Worm (Caenorhabditis elegans) whole organism, L2 larva: ENCODE measurements around the gene C50F4.12.

ENCODE experiments used
- F13H6.1 ChIP-seq: sonication (generic microtip); optimal IDR thresholded peaks from 2 replicates; lab custom pipeline; 2016; ENCODE audit warnings: missing genetic modification characterization, missing compliant biosample characterization
- alr-1 ChIP-seq: fragments of 150-350 bp; optimal IDR thresholded peaks from 2 replicates; lab custom pipeline; 2014; ENCODE audit warnings: missing biosample characterization, missing genetic modification characterization
- elt-3 ChIP-seq: sonication (generic microtip); optimal IDR thresholded peaks from 2 replicates; lab custom pipeline; 2017; ENCODE audit warnings: missing biosample characterization, missing genetic modification characterization
- nhr-10 ChIP-seq: sonication (generic microtip); optimal IDR thresholded peaks from 2 replicates; lab custom pipeline; 2017; ENCODE audit warnings: missing biosample characterization, missing genetic modification characterization
- nhr-237 ChIP-seq: fragments of 150-350 bp; optimal IDR thresholded peaks from 2 replicates; lab custom pipeline; 2014; ENCODE audit warnings: missing biosample characterization, missing genetic modification characterization
- unc-62 ChIP-seq: fragments of 150-350 bp; optimal IDR thresholded peaks from 2 replicates; lab custom pipeline; 2014; ENCODE audit warnings: missing biosample characterization, missing genetic modification reagents, missing genetic modification characterization
- ztf-1 ChIP-seq: fragments of 200-800 bp; sonication (Bioruptor generic); conservative IDR thresholded peaks from 2 replicates; pipeline ENCODE4 v1.3.6; 2022; ENCODE audit warnings: missing genetic modification characterization, missing compliant biosample characterization

DNA sequence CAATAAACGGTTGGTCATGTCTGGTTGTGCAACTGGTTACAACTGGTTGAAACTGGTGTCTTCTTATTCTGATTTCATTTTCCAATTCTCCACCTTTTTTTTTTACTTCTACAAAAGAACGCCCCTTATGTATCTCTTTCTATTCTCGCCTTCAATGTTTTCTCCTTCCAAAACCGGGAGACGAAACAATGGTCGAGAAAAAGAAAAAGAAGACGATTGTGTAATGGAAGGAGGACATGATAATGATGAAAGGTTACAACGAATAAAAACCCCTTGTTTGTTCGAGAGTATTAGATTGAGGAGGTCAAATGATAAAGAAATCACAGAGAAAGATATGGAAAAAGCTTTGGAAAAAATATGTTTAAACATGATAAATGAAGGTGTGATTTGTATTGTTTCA, 20.7 kb downstream of the C50F4.12 start, which contains the start of gene C50F4.8:
- TF ChIP-seq nhr-237 (no peak), alr-1 (tag; lab: Kevin White, UChicago) (no peak), unc-62 (GFP tag; lab: Kevin White, UChicago) (no peak), F13H6.1 (tag; lab: Kevin White, UChicago) (no peak), nhr-10 (no peak), elt-3 (no peak), ztf-1 (no peak)
